Fruit fly (Drosophila melanogaster) whole organism, prepupa: ENCODE data around the gene CG17107.

ENCODE experiments used
- CG11762 ChIP-seq: fragments of 200-800 bp; sonication (Bioruptor generic); optimal IDR thresholded peaks from 3 replicates; lab custom pipeline; 2016; ENCODE audit warnings: missing biosample characterization, missing genetic modification characterization; ENCODE audit not compliant: insufficient read depth
- CG16779 ChIP-seq: fragments of 200-800 bp; sonication (Bioruptor generic); optimal IDR thresholded peaks from 3 replicates; lab custom pipeline; 2017; ENCODE audit warnings: missing biosample characterization, mild to moderate bottlenecking, missing genetic modification characterization
- CG32006 ChIP-seq: fragments of 200-800 bp; sonication (Bioruptor generic); optimal IDR thresholded peaks from 3 replicates; lab custom pipeline; 2017; ENCODE audit warnings: missing biosample characterization, mild to moderate bottlenecking, missing genetic modification characterization
- CG3919 ChIP-seq: fragments of 200-800 bp; sonication (Bioruptor generic); optimal IDR thresholded peaks from 3 replicates; lab custom pipeline; 2016; ENCODE audit warnings: missing biosample characterization, missing genetic modification characterization
- CG6854 ChIP-seq: fragments of 200-800 bp; sonication (Bioruptor generic); optimal IDR thresholded peaks from 2 replicates; lab custom pipeline; 2017; ENCODE audit warnings: missing biosample characterization, mild to moderate bottlenecking, missing genetic modification characterization
- CG8632 ChIP-seq: fragments of 200-800 bp; sonication (Bioruptor generic); optimal IDR thresholded peaks from 3 replicates; lab custom pipeline; 2016; ENCODE audit warnings: missing biosample characterization, missing genetic modification characterization
- Hr39 ChIP-seq: fragments of 200-800 bp; sonication (Bioruptor generic); optimal IDR thresholded peaks from 2 replicates; lab custom pipeline; 2016; ENCODE audit warnings: missing biosample characterization, missing genetic modification characterization
- Lpt ChIP-seq: fragments of 200-800 bp; sonication (Bioruptor generic); optimal IDR thresholded peaks from 3 replicates; lab custom pipeline; 2016; ENCODE audit warnings: missing biosample characterization, missing genetic modification characterization
- OdsH ChIP-seq: fragments of 200-800 bp; sonication (Bioruptor generic); optimal IDR thresholded peaks from 3 replicates; lab custom pipeline; 2016; ENCODE audit warnings: missing biosample characterization, missing genetic modification characterization
- Smox ChIP-seq: fragments of 200-800 bp; sonication (Bioruptor generic); optimal IDR thresholded peaks from 3 replicates; lab custom pipeline; 2016; ENCODE audit warnings: missing biosample characterization, missing genetic modification characterization
- esn ChIP-seq: fragments of 200-800 bp; sonication (Bioruptor generic); optimal IDR thresholded peaks from 2 replicates; lab custom pipeline; 2016; ENCODE audit warnings: missing biosample characterization, mild to moderate bottlenecking, missing genetic modification characterization, moderate library complexity
- lz ChIP-seq: fragments of 200-800 bp; sonication (Bioruptor generic); optimal IDR thresholded peaks from 3 replicates; lab custom pipeline; 2016; ENCODE audit warnings: missing biosample characterization, missing genetic modification characterization

DNA sequence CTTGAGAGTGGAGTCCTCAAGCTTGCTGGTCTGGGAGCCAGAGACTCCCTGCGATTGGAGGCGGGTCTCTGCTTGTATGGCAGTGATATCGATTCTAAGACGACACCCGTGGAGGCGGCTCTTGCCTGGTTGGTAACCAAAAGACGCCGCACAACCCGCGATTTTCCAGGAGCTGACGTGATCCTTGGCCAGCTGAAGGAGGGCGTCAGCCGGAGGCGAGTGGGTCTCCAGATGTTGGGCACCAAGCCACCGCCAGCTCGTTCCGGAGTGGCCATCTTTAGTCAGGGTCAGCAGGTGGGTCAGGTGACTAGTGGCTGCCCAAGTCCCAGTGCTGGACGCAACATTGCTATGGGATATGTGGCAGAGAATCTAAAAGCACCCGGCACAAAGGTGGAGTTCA is 22.7 kb downstream of the CG17107 start:
- no peak for TF ChIP-seq CG16779 (tag; lab: Kevin White, UChicago)
- TF ChIP-seq Smox (GFP tag; lab: Kevin White, UChicago): no peak
- TF ChIP-seq lz: no peak
- no peak for TF ChIP-seq CG3919 (GFP tag; lab: Kevin White, UChicago)
- no peak for TF ChIP-seq CG11762 (GFP tag; lab: Kevin White, UChicago)
- TF ChIP-seq CG8632 (GFP tag; lab: Kevin White, UChicago): no peak
- no peak for TF ChIP-seq CG6854
- no peak for TF ChIP-seq Hr39
- no peak for TF ChIP-seq Lpt (GFP tag; lab: Kevin White, UChicago)
- TF ChIP-seq OdsH (GFP tag; lab: Kevin White, UChicago): no peak
- TF ChIP-seq CG32006 (GFP tag; lab: Kevin White, UChicago): no peak
- TF ChIP-seq esn (GFP tag; lab: Kevin White, UChicago): no peak
